Worm (Caenorhabditis elegans) whole organism, L2 larva: ENCODE results near the gene dna-2.

Source experiments
- C34F6.9 ChIP-seq: fragments of 150-350 bp; optimal IDR thresholded peaks from 2 replicates; lab custom pipeline; 2014; ENCODE audit warnings: missing biosample characterization, missing genetic modification characterization
- F13H6.1 ChIP-seq: sonication (generic microtip); optimal IDR thresholded peaks from 2 replicates; lab custom pipeline; 2016; ENCODE audit warnings: missing genetic modification characterization, missing compliant biosample characterization
- R02D3.7 ChIP-seq: fragments of 150-350 bp; optimal IDR thresholded peaks from 2 replicates; lab custom pipeline; 2014; ENCODE audit warnings: missing biosample characterization, missing genetic modification characterization
- Y55F3AM.14 ChIP-seq: fragments of 200-800 bp; sonication (Bioruptor generic); optimal IDR thresholded peaks from 2 replicates; lab custom pipeline; 2018; ENCODE audit warnings: mild to moderate bottlenecking, missing genetic modification characterization, missing compliant biosample characterization
- ZK546.5 ChIP-seq: sonication (generic microtip); optimal IDR thresholded peaks from 2 replicates; lab custom pipeline; 2017; ENCODE audit warnings: missing biosample characterization, missing genetic modification characterization
- alr-1 ChIP-seq: fragments of 150-350 bp; optimal IDR thresholded peaks from 2 replicates; lab custom pipeline; 2014; ENCODE audit warnings: missing biosample characterization, missing genetic modification characterization
- aly-2 ChIP-seq: fragments of 150-350 bp; optimal IDR thresholded peaks from 2 replicates; lab custom pipeline; 2014; ENCODE audit warnings: missing biosample characterization, missing genetic modification characterization
- ama-1 ChIP-seq: fragments of 150-350 bp; optimal IDR thresholded peaks from 2 replicates; lab custom pipeline; 2018; ENCODE audit warnings: inconsistent platforms
- blmp-1 ChIP-seq: sonication (generic microtip); optimal IDR thresholded peaks from 2 replicates; lab custom pipeline; 2017; ENCODE audit warnings: missing genetic modification characterization, mild to moderate bottlenecking, missing compliant biosample characterization, antibody characterized with exemption, moderate library complexity; ENCODE audit not compliant: insufficient read depth
- ceh-82 ChIP-seq: fragments of 150-350 bp; optimal IDR thresholded peaks from 2 replicates; lab custom pipeline; 2014; ENCODE audit warnings: missing biosample characterization, missing genetic modification characterization
- crh-2 ChIP-seq: sonication (generic microtip); optimal IDR thresholded peaks from 2 replicates; lab custom pipeline; 2017; ENCODE audit warnings: missing biosample characterization, missing genetic modification characterization
- dmd-4 ChIP-seq: sonication (generic microtip); optimal IDR thresholded peaks from 2 replicates; lab custom pipeline; 2017; ENCODE audit warnings: missing biosample characterization, missing genetic modification characterization
- egl-27 ChIP-seq: sonication (generic microtip); optimal IDR thresholded peaks from 3 replicates; lab custom pipeline; 2017; ENCODE audit warnings: missing biosample characterization, missing genetic modification reagents, missing genetic modification characterization
- elt-1 ChIP-seq: fragments of 150-350 bp; optimal IDR thresholded peaks from 2 replicates; lab custom pipeline; 2014; ENCODE audit warnings: missing biosample characterization, missing genetic modification characterization
- elt-3 ChIP-seq: sonication (generic microtip); optimal IDR thresholded peaks from 2 replicates; lab custom pipeline; 2017; ENCODE audit warnings: missing biosample characterization, missing genetic modification characterization
- fos-1 ChIP-seq: fragments of 150-350 bp; optimal IDR thresholded peaks from 2 replicates; lab custom pipeline; 2014; ENCODE audit warnings: missing biosample characterization, missing genetic modification characterization
- gmeb-1 ChIP-seq: fragments of 150-350 bp; optimal IDR thresholded peaks from 2 replicates; lab custom pipeline; 2014; ENCODE audit warnings: missing biosample characterization, missing genetic modification characterization
- lin-11 ChIP-seq: fragments of 150-350 bp; sonication (generic microtip); optimal IDR thresholded peaks from 2 replicates; lab custom pipeline; 2014; ENCODE audit warnings: missing biosample characterization, missing genetic modification characterization, inconsistent platforms, mixed read lengths
- lin-13 ChIP-seq: fragments of 150-350 bp; optimal IDR thresholded peaks from 2 replicates; lab custom pipeline; 2014; ENCODE audit warnings: missing biosample characterization, missing genetic modification reagents, missing genetic modification characterization
- lin-39 ChIP-seq: fragments of 150-350 bp; optimal IDR thresholded peaks from 2 replicates; lab custom pipeline; 2014; ENCODE audit warnings: missing biosample characterization, missing genetic modification reagents, missing genetic modification characterization
- lsy-2 ChIP-seq, 2 experiments: fragments of 150-350 bp in 1 of 2; sonication (generic microtip) in 1 of 2; optimal IDR thresholded peaks; 2 replicates each; lab custom pipeline; 2014 to 2017; ENCODE audit warnings: missing biosample characterization in 2 of 2, missing genetic modification characterization in 2 of 2
- mab-5 ChIP-seq: fragments of 150-350 bp; optimal IDR thresholded peaks from 2 replicates; lab custom pipeline; 2014; ENCODE audit warnings: missing biosample characterization, missing genetic modification characterization
- mbf-1 ChIP-seq: sonication (generic microtip); optimal IDR thresholded peaks from 2 replicates; lab custom pipeline; 2017; ENCODE audit warnings: missing biosample characterization, missing genetic modification characterization
- mdl-1 ChIP-seq, 2 experiments: fragments of 150-350 bp in 1 of 2; sonication (generic microtip) in 1 of 2; optimal IDR thresholded peaks; 2 replicates each; lab custom pipeline; 2017; ENCODE audit warnings: missing biosample characterization in 2 of 2, missing genetic modification characterization in 2 of 2
- nhr-10 ChIP-seq: sonication (generic microtip); optimal IDR thresholded peaks from 2 replicates; lab custom pipeline; 2017; ENCODE audit warnings: missing biosample characterization, missing genetic modification characterization
- nhr-11 ChIP-seq: fragments of 150-350 bp; optimal IDR thresholded peaks from 2 replicates; lab custom pipeline; 2014; ENCODE audit warnings: missing biosample characterization, missing genetic modification characterization
- nhr-12 ChIP-seq: fragments of 150-350 bp; optimal IDR thresholded peaks from 2 replicates; lab custom pipeline; 2014; ENCODE audit warnings: missing biosample characterization, missing genetic modification characterization
- nhr-129 ChIP-seq: fragments of 150-350 bp; optimal IDR thresholded peaks from 2 replicates; lab custom pipeline; 2014; ENCODE audit warnings: missing biosample characterization, missing genetic modification characterization
- nhr-21 ChIP-seq: fragments of 150-350 bp; optimal IDR thresholded peaks from 2 replicates; lab custom pipeline; 2014; ENCODE audit warnings: missing biosample characterization, missing genetic modification characterization
- nhr-23 ChIP-seq: fragments of 150-350 bp; optimal IDR thresholded peaks from 2 replicates; lab custom pipeline; 2014; ENCODE audit warnings: missing biosample characterization, missing genetic modification reagents, missing genetic modification characterization
- nhr-237 ChIP-seq: fragments of 150-350 bp; optimal IDR thresholded peaks from 2 replicates; lab custom pipeline; 2014; ENCODE audit warnings: missing biosample characterization, missing genetic modification characterization
- nhr-25 ChIP-seq: fragments of 150-350 bp; sonication (generic microtip); optimal IDR thresholded peaks from 3 replicates; lab custom pipeline; 2014; ENCODE audit warnings: missing biosample characterization, missing genetic modification characterization
- nhr-6 ChIP-seq: fragments of 150-350 bp; optimal IDR thresholded peaks from 2 replicates; lab custom pipeline; 2014; ENCODE audit warnings: missing biosample characterization, missing genetic modification characterization
- peb-1 ChIP-seq: fragments of 150-350 bp; optimal IDR thresholded peaks from 2 replicates; lab custom pipeline; 2014; ENCODE audit warnings: missing biosample characterization, missing genetic modification characterization
- sem-4 ChIP-seq: fragments of 150-350 bp; optimal IDR thresholded peaks from 2 replicates; lab custom pipeline; 2014; ENCODE audit warnings: missing biosample characterization, missing genetic modification reagents, missing genetic modification characterization
- skn-1 ChIP-seq: sonication (generic microtip); optimal IDR thresholded peaks from 2 replicates; lab custom pipeline; 2017; ENCODE audit warnings: missing biosample characterization, missing genetic modification characterization
- sma-3 ChIP-seq: sonication (generic microtip); optimal IDR thresholded peaks from 2 replicates; lab custom pipeline; 2016; ENCODE audit warnings: missing genetic modification reagents, missing genetic modification characterization, missing compliant biosample characterization
- sma-9 ChIP-seq, 2 experiments: fragments of 150-350 bp in 1 of 2; sonication (generic microtip) in 1 of 2; optimal IDR thresholded peaks; 2 replicates each; lab custom pipeline; 2014 to 2016; ENCODE audit warnings: missing genetic modification characterization in 2 of 2, mild to moderate bottlenecking in 1 of 2, missing biosample characterization in 1 of 2, missing compliant biosample characterization in 1 of 2, missing genetic modification reagents in 1 of 2, moderate library complexity in 1 of 2
- snpc-4 ChIP-seq: fragments of 150-350 bp; optimal IDR thresholded peaks from 2 replicates; lab custom pipeline; 2014; ENCODE audit warnings: missing biosample characterization, missing genetic modification characterization
- unc-39 ChIP-seq: fragments of 150-350 bp; optimal IDR thresholded peaks from 2 replicates; lab custom pipeline; 2014; ENCODE audit warnings: missing biosample characterization, missing genetic modification characterization
- unc-55 ChIP-seq: fragments of 150-350 bp; sonication (generic microtip); optimal IDR thresholded peaks from 3 replicates; lab custom pipeline; 2014; ENCODE audit warnings: missing biosample characterization, missing genetic modification reagents, missing genetic modification characterization
- unc-62 ChIP-seq: fragments of 150-350 bp; optimal IDR thresholded peaks from 2 replicates; lab custom pipeline; 2014; ENCODE audit warnings: missing biosample characterization, missing genetic modification reagents, missing genetic modification characterization
- zag-1 ChIP-seq: fragments of 150-350 bp; optimal IDR thresholded peaks from 2 replicates; lab custom pipeline; 2014; ENCODE audit warnings: missing biosample characterization, missing genetic modification characterization
- ztf-1 ChIP-seq: fragments of 200-800 bp; sonication (Bioruptor generic); conservative IDR thresholded peaks from 2 replicates; pipeline ENCODE4 v1.3.6; 2022; ENCODE audit warnings: missing genetic modification characterization, missing compliant biosample characterization
- ztf-4 ChIP-seq: fragments of 150-350 bp; optimal IDR thresholded peaks from 2 replicates; lab custom pipeline; 2014; ENCODE audit warnings: missing biosample characterization, missing genetic modification characterization

The dna-2 gene

DNA sequence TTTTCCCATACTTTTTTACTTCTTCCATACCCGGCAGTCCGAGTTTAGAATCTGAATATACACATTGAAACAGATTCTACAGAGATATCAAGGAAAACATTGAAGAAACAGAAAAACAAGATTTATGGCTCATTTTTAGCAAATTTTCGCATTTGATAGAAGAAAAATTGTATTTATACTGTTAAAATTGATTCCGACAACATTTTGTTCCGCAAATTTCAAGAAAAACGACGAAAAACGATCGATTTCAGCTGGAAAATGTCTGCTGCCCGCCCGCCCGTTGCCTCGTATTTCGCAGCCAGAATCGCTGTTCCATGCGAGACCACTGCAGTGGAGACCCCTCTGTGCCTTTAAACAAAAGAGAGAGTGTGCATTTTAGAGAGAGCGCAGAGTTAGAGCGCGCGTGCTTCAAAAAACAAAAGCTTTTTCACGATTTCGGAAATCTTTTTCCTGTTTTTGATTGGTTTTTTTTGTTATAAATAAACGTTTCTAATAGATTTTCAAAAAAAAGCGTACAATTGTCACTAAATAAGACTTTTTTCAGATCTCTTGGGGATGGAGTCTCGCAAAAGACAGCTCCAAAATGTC is at the start of gene dna-2, which contains the start of gene patr-1:
TSS of gene dna-2 (plus strand) at position 538 of the 588 bp plus-strand sequence.
TSS of gene patr-1 (minus strand) at position 51 of the 588 bp plus-strand sequence.
- TF ChIP-seq peb-1 (tag; lab: Kevin White, UChicago), result no peak
- peak; percentile 57 for TF ChIP-seq C34F6.9
- peak; percentile 69 for TF ChIP-seq nhr-129 (tag; lab: Kevin White, UChicago)
- TF ChIP-seq fos-1 (tag; lab: Kevin White, UChicago), result peak; percentile 25
- peak; percentile 5 for TF ChIP-seq ama-1
- TF ChIP-seq egl-27 (tag; lab: Kevin White, UChicago), result no peak
- TF ChIP-seq unc-55 (GFP tag; lab: Kevin White, UChicago), result peak; percentile 83
- peak; percentile 30 for TF ChIP-seq sma-3
- TF ChIP-seq lin-13 (GFP tag; lab: Kevin White, UChicago), result peak; percentile 57
- peak; percentile 89 for TF ChIP-seq gmeb-1 (tag; lab: Kevin White, UChicago)
- TF ChIP-seq crh-2 (tag; lab: Kevin White, UChicago), result peak; percentile 60
- peak; percentile 62 for TF ChIP-seq lin-11 (tag; lab: Kevin White, UChicago)
- TF ChIP-seq sem-4, result no peak
- TF ChIP-seq lsy-2 (tag; optimal IDR thresholded peaks at IDR 0.05; lab: Kevin White, UChicago), result peak; percentile 42 to 86
- TF ChIP-seq sma-9 (GFP tag; optimal IDR thresholded peaks at IDR 0.05; lab: Kevin White, UChicago), result peak; percentile 22
- TF ChIP-seq sma-9 (tag; optimal IDR thresholded peaks at IDR 0.05; lab: Kevin White, UChicago), result no peak
- peak; percentile 44 for TF ChIP-seq nhr-25 (tag; lab: Kevin White, UChicago)
- no peak for TF ChIP-seq nhr-237
- TF ChIP-seq ztf-4 (tag; lab: Kevin White, UChicago), result no peak
- no peak for TF ChIP-seq ztf-1 (GFP tag; lab: Robert Waterston, UW)

DNA sequence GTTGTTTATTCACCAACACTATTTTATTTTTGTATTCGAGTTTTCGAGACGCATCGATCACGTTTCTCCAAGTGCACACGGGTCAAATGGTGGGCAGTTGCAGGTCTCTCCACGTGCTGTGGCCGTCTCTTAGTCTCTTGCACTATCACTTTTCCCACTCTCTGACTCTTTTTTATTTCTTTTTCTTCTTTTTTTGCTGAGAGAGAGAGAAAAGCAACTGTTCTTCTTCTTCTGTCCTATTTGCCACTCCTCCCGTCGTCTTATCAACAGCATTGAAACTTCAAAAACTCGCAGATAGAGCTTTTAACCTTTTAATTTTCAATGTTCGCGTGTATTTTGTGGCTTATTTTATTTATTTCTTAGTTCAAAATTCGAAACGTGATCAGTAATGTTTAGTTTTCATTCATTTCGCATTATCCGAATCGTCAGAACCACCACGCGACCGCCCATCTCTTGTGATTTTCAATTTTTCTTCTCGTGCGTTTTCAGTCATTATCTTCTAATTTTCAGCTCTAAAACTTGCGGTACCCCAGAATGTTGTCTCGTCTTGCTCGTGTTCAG is 49.6 kb upstream of the dna-2 start, which contains the start of gene alh-8:
TSS of gene alh-8 (plus strand) at position 511 of the 561 bp plus-strand sequence.
- no peak for TF ChIP-seq alr-1 (tag; lab: Kevin White, UChicago)
- no peak for TF ChIP-seq blmp-1 (tag; lab: Kevin White, UChicago)
- TF ChIP-seq snpc-4 (tag; lab: Kevin White, UChicago), result no peak
- TF ChIP-seq fos-1 (tag; lab: Kevin White, UChicago), result peak; percentile 57
- TF ChIP-seq ztf-4 (tag; lab: Kevin White, UChicago), result peak; percentile 7
- peak; percentile 44 for TF ChIP-seq gmeb-1 (tag; lab: Kevin White, UChicago)
- peak; percentile 16 for TF ChIP-seq nhr-21
- no peak for TF ChIP-seq nhr-12 (tag; lab: Kevin White, UChicago)
- peak; percentile 20 for TF ChIP-seq Y55F3AM.14
- TF ChIP-seq mdl-1 (tag; optimal IDR thresholded peaks at IDR 0.05; lab: Kevin White, UChicago), result peak; percentile 91
- peak; percentile 52 for TF ChIP-seq egl-27 (tag; lab: Kevin White, UChicago)
- TF ChIP-seq nhr-25 (tag; lab: Kevin White, UChicago), result peak; percentile 8
- TF ChIP-seq sma-9 (GFP tag; optimal IDR thresholded peaks at IDR 0.05; lab: Kevin White, UChicago), result peak; percentile 85
- TF ChIP-seq sma-9 (tag; optimal IDR thresholded peaks at IDR 0.05; lab: Kevin White, UChicago), result no peak
- no peak for TF ChIP-seq mab-5 (tag; lab: Kevin White, UChicago)
- TF ChIP-seq unc-39 (tag; lab: Kevin White, UChicago), result no peak
- TF ChIP-seq elt-1 (tag; lab: Kevin White, UChicago), result no peak
- TF ChIP-seq lin-39 (tag; lab: Kevin White, UChicago), result no peak
- TF ChIP-seq lin-11 (tag; lab: Kevin White, UChicago), result no peak
- peak in 1 of 2 experiments; percentile 63 for TF ChIP-seq lsy-2 (tag; optimal IDR thresholded peaks at IDR 0.05; lab: Kevin White, UChicago)
- peak; percentile 69 for TF ChIP-seq nhr-129 (tag; lab: Kevin White, UChicago)
- TF ChIP-seq unc-55 (GFP tag; lab: Kevin White, UChicago), result no peak
- peak; percentile 59 for TF ChIP-seq C34F6.9
- no peak for TF ChIP-seq nhr-23 (tag; lab: Kevin White, UChicago)
- no peak for TF ChIP-seq nhr-10 (tag; lab: Kevin White, UChicago)
- no peak for TF ChIP-seq ama-1
- TF ChIP-seq unc-62 (GFP tag; lab: Kevin White, UChicago), result no peak
- no peak for TF ChIP-seq skn-1
- no peak for TF ChIP-seq nhr-11 (tag; lab: Kevin White, UChicago)
- peak; percentile 33 for TF ChIP-seq sma-3
- no peak for TF ChIP-seq aly-2
- TF ChIP-seq ZK546.5 (tag; lab: Kevin White, UChicago), result no peak
- no peak for TF ChIP-seq R02D3.7
- no peak for TF ChIP-seq dmd-4 (tag; lab: Kevin White, UChicago)
- TF ChIP-seq nhr-237, result no peak
- no peak for TF ChIP-seq elt-3 (tag; lab: Kevin White, UChicago)
- TF ChIP-seq ceh-82 (tag; lab: Kevin White, UChicago), result no peak
- peak; percentile 66 for TF ChIP-seq crh-2 (tag; lab: Kevin White, UChicago)
- no peak for TF ChIP-seq sem-4
- no peak for TF ChIP-seq lin-13 (GFP tag; lab: Kevin White, UChicago)
- TF ChIP-seq zag-1 (tag; lab: Kevin White, UChicago), result no peak
- TF ChIP-seq nhr-6 (tag; lab: Kevin White, UChicago), result no peak
- TF ChIP-seq mbf-1 (tag; lab: Kevin White, UChicago), result no peak
- peak; percentile 73 for TF ChIP-seq F13H6.1 (tag; lab: Kevin White, UChicago)
